Worm (Caenorhabditis elegans): Measurements from ENCODE around the gene pdl-1.

Gene pdl-1

ce11 chrII:7200051-7200599 lies 16.5 kb downstream of the pdl-1 start, which contains the start of gene pcrg-1 (continued):
- TF ChIP-seq mxl-1 (tag; optimal IDR thresholded peaks at IDR 0.05) = peak; percentile 80
- TF ChIP-seq ceh-40 (GFP tag; IDR thresholded peaks at IDR 0.05) = peak; percentile 86
- TF ChIP-seq hsf-1 (GFP tag; IDR thresholded peaks at IDR 0.05) = peak; percentile 65
- no peak for TF ChIP-seq gei-17 (GFP tag; optimal IDR thresholded peaks at IDR 0.05)
- TF ChIP-seq ceh-100 (GFP tag; IDR thresholded peaks at IDR 0.05) = peak; percentile 73
- peak; percentile 64 for TF ChIP-seq attf-3 (GFP tag; conservative IDR thresholded peaks at IDR 0.05)
- 0 out of 2 replicates have a peak, but pooled peaks have one; percentile 65 for TF ChIP-seq nfya-2 (GFP tag; IDR thresholded peaks at IDR 0.05)
- peak; percentile 89 for TF ChIP-seq B0336.3 (GFP tag; IDR thresholded peaks at IDR 0.05)
- peak; percentile 62 for TF ChIP-seq rcor-1 (GFP tag; IDR thresholded peaks at IDR 0.05)
- peak; percentile 70 for TF ChIP-seq attf-5 (GFP tag; optimal IDR thresholded peaks at IDR 0.05)
- TF ChIP-seq tbx-9 (tag; optimal IDR thresholded peaks at IDR 0.05; ENCODE audit: borderline replicate concordance) = no peak
- TF ChIP-seq efl-1 (GFP tag; optimal IDR thresholded peaks at IDR 0.05) = no peak
- 0 out of 2 replicates have a peak, but pooled peaks have one; percentile 40 for TF ChIP-seq lir-1 (GFP tag; conservative IDR thresholded peaks at IDR 0.05)
- TF ChIP-seq K12H6.12 (tag; optimal IDR thresholded peaks at IDR 0.05) = peak; percentile 78
- TF ChIP-seq ztf-18 (tag; optimal IDR thresholded peaks at IDR 0.05) = peak; percentile 84
- 0 out of 2 replicates have a peak, but pooled peaks have one; percentile 11 for TF ChIP-seq F39B2.1 (GFP tag; IDR thresholded peaks at IDR 0.05)
- peak; percentile 54; the same call in 1 of the 2 replicates for TF ChIP-seq let-526 (GFP tag; IDR thresholded peaks at IDR 0.05)
- peak; percentile 61 for TF ChIP-seq nhr-27 (tag; optimal IDR thresholded peaks at IDR 0.05)
- no peak for TF ChIP-seq unc-62 (GFP tag; optimal IDR thresholded peaks at IDR 0.05)
- peak in 1 of 2 experiments; percentile 15 for TF ChIP-seq rec-8 (tag; optimal IDR thresholded peaks at IDR 0.05)
- TF ChIP-seq ccch-3 (GFP tag; optimal IDR thresholded peaks at IDR 0.05) = no peak
- peak; percentile 68 for TF ChIP-seq fkh-3 (tag; optimal IDR thresholded peaks at IDR 0.05)
- peak; percentile 80 for TF ChIP-seq Y53G8AR.9 (GFP tag; conservative IDR thresholded peaks at IDR 0.05)
- TF ChIP-seq madf-8 (GFP tag; conservative IDR thresholded peaks at IDR 0.05) = peak; percentile 53
- peak; percentile 76; the same call in 1 of the 2 replicates for TF ChIP-seq hlh-26 (GFP tag; conservative IDR thresholded peaks at IDR 0.05)
- peak; percentile 69; the same call in 1 of the 2 replicates for TF ChIP-seq C06A6.2 (GFP tag; conservative IDR thresholded peaks at IDR 0.05)
- TF ChIP-seq nfya-1 (tag; optimal IDR thresholded peaks at IDR 0.05; ENCODE audit: borderline replicate concordance, insufficient read depth) = no peak
- peak; percentile 56 for TF ChIP-seq atf-7 (tag; optimal IDR thresholded peaks at IDR 0.05)
- TF ChIP-seq chd-7 (tag; optimal IDR thresholded peaks at IDR 0.05) = peak; percentile 93
- TF ChIP-seq T26A5.8 (tag; optimal IDR thresholded peaks at IDR 0.05) = peak; percentile 74
- TF ChIP-seq ceh-27 (GFP tag; optimal IDR thresholded peaks at IDR 0.05) = peak; percentile 89
- peak; percentile 89 for TF ChIP-seq dpff-1 (tag; optimal IDR thresholded peaks at IDR 0.05)
- peak; percentile 82 for TF ChIP-seq tlf-1 (GFP tag; optimal IDR thresholded peaks at IDR 0.05)
- TF ChIP-seq aptf-2 (GFP tag; conservative IDR thresholded peaks at IDR 0.05) = 0 out of 2 replicates have a peak, but pooled peaks have one; percentile 30
- TF ChIP-seq snpc-3.4 (tag; optimal IDR thresholded peaks at IDR 0.05) = peak; percentile 90
- peak; percentile 73 for TF ChIP-seq B0261.1 (tag; optimal IDR thresholded peaks at IDR 0.05)
- TF ChIP-seq repo-1 (tag; optimal IDR thresholded peaks at IDR 0.05) = peak; percentile 87
- TF ChIP-seq madf-3 (GFP tag; IDR thresholded peaks at IDR 0.05) = peak; percentile 84
- peak; percentile 11 for TF ChIP-seq hlh-12 (tag; optimal IDR thresholded peaks at IDR 0.05)
- TF ChIP-seq sea-2 (GFP tag; IDR thresholded peaks at IDR 0.05) = peak; percentile 72; the same call in 1 of the 2 replicates
- TF ChIP-seq hmg-20 (GFP tag; IDR thresholded peaks at IDR 0.05) = peak; percentile 61; the same call in 1 of the 2 replicates
- TF ChIP-seq zfh-2 (GFP tag; conservative IDR thresholded peaks at IDR 0.05) = no peak
- 0 out of 2 replicates have a peak, but pooled peaks have one; percentile 35 for TF ChIP-seq nhr-120 (GFP tag; IDR thresholded peaks at IDR 0.05)
- TF ChIP-seq sptf-2 (GFP tag; optimal IDR thresholded peaks at IDR 0.05) = peak; percentile 82
- TF ChIP-seq lsl-1 (GFP tag; optimal IDR thresholded peaks at IDR 0.05) = peak; percentile 70
- TF ChIP-seq ceh-58 (GFP tag; IDR thresholded peaks at IDR 0.05) = 0 out of 2 replicates have a peak, but pooled peaks have one; percentile 7
- peak; percentile 80; the same call in 1 of the 2 replicates for TF ChIP-seq egl-44 (GFP tag; IDR thresholded peaks at IDR 0.05)

Measured in whole organism, young adult.